Worm (Caenorhabditis elegans) whole organism, L1 larva: Measurements from ENCODE around the gene spex-3.
A peak's percentile ranks its signal among the peaks of the same experiment; 100 is the strongest.

Source experiments
- Y116A8C.19 ChIP-seq: sonication (generic microtip); optimal IDR thresholded peaks from 2 replicates; lab custom pipeline; 2016; ENCODE audit warnings: missing compliant biosample characterization, missing genetic modification characterization, borderline replicate concordance
- aha-1 ChIP-seq: fragments of 150-350 bp; optimal IDR thresholded peaks from 2 replicates; lab custom pipeline; 2014; ENCODE audit warnings: missing biosample characterization, missing genetic modification characterization
- alr-1 ChIP-seq: fragments of 200-800 bp; sonication (Bioruptor generic); optimal IDR thresholded peaks from 2 replicates; lab custom pipeline; 2018; ENCODE audit warnings: borderline replicate concordance, mild to moderate bottlenecking, missing genetic modification characterization, missing compliant biosample characterization
- aly-2 ChIP-seq: fragments of 150-350 bp; optimal IDR thresholded peaks from 2 replicates; lab custom pipeline; 2014; ENCODE audit warnings: missing biosample characterization, missing genetic modification characterization
- ceh-63 ChIP-seq: fragments of 200-800 bp; sonication (Bioruptor generic); optimal IDR thresholded peaks from 2 replicates; lab custom pipeline; 2018; ENCODE audit warnings: mild to moderate bottlenecking, missing genetic modification characterization, missing compliant biosample characterization
- ceh-90 ChIP-seq: sonication (generic microtip); optimal IDR thresholded peaks from 2 replicates; lab custom pipeline; 2016; ENCODE audit warnings: missing genetic modification characterization, missing compliant biosample characterization
- ces-1 ChIP-seq: fragments of 150-350 bp; optimal IDR thresholded peaks from 2 replicates; lab custom pipeline; 2014; ENCODE audit warnings: missing biosample characterization, missing genetic modification reagents, missing genetic modification characterization
- dpl-1 ChIP-seq, 3 experiments: fragments of 150-350 bp in 2 of 3; sonication (generic microtip) in 1 of 3; optimal IDR thresholded peaks; 2 replicates each; lab custom pipeline; 2014 to 2017; ENCODE audit warnings: missing biosample characterization in 3 of 3, missing genetic modification characterization in 3 of 3, missing genetic modification reagents in 3 of 3
- efl-1 ChIP-seq, 4 experiments: fragments of 150-350 bp; optimal IDR thresholded peaks in 3 of 4; peaks in 1 of 4; 1 replicate in 1 of 4; 2 replicates in 3 of 4; lab custom pipeline; 2014; ENCODE audit warnings: missing biosample characterization in 2 of 4, missing genetic modification characterization in 2 of 4, missing genetic modification reagents in 2 of 4
- efl-3 ChIP-seq: fragments of 200-800 bp; sonication (Bioruptor generic); optimal IDR thresholded peaks from 2 replicates; lab custom pipeline; 2018; ENCODE audit warnings: mild to moderate bottlenecking, missing genetic modification characterization, missing compliant biosample characterization
- fkh-10 ChIP-seq: sonication (generic microtip); optimal IDR thresholded peaks from 2 replicates; lab custom pipeline; 2017; ENCODE audit warnings: missing biosample characterization, missing genetic modification reagents, missing genetic modification characterization
- fkh-4 ChIP-seq: sonication (generic microtip); optimal IDR thresholded peaks from 2 replicates; lab custom pipeline; 2016; ENCODE audit warnings: missing compliant biosample characterization, missing genetic modification characterization, borderline replicate concordance
- fkh-8 ChIP-seq: sonication (generic microtip); optimal IDR thresholded peaks from 2 replicates; lab custom pipeline; 2016; ENCODE audit warnings: mild to moderate bottlenecking, missing genetic modification characterization, missing compliant biosample characterization
- grh-1 ChIP-seq: fragments of 200-800 bp; sonication (Bioruptor generic); IDR thresholded peaks from 2 replicates; pipeline ENCODE4 v1.3.6; 2022; ENCODE audit warnings: missing genetic modification reagents, missing genetic modification characterization, missing compliant biosample characterization
- hlh-4 ChIP-seq: sonication (generic microtip); optimal IDR thresholded peaks from 2 replicates; lab custom pipeline; 2016; ENCODE audit warnings: mild to moderate bottlenecking, missing genetic modification characterization, missing compliant biosample characterization
- hpl-2 ChIP-seq: fragments of 150-350 bp; optimal IDR thresholded peaks from 2 replicates; lab custom pipeline; 2014; ENCODE audit warnings: missing biosample characterization, missing genetic modification reagents, missing genetic modification characterization
- mdl-1 ChIP-seq, 2 experiments: fragments of 150-350 bp; optimal IDR thresholded peaks; 2 replicates each; lab custom pipeline; 2014 to 2017; ENCODE audit warnings: missing biosample characterization in 2 of 2, missing genetic modification characterization in 2 of 2, inconsistent platforms in 1 of 2
- mef-2 ChIP-seq: fragments of 150-350 bp; optimal IDR thresholded peaks from 2 replicates; lab custom pipeline; 2014; ENCODE audit warnings: missing biosample characterization, missing genetic modification characterization
- nhr-11 ChIP-seq: fragments of 150-350 bp; optimal IDR thresholded peaks from 2 replicates; lab custom pipeline; 2014; ENCODE audit warnings: missing biosample characterization, missing genetic modification characterization
- nhr-28 ChIP-seq: fragments of 150-350 bp; optimal IDR thresholded peaks from 2 replicates; lab custom pipeline; 2014; ENCODE audit warnings: missing biosample characterization, missing genetic modification characterization
- nhr-47 ChIP-seq: sonication (generic microtip); optimal IDR thresholded peaks from 2 replicates; lab custom pipeline; 2016; ENCODE audit warnings: mild to moderate bottlenecking, missing genetic modification characterization, moderate library complexity, missing compliant biosample characterization
- nhr-71 ChIP-seq: sonication (generic microtip); optimal IDR thresholded peaks from 2 replicates; lab custom pipeline; 2016; ENCODE audit warnings: mild to moderate bottlenecking, missing genetic modification characterization, moderate library complexity, missing compliant biosample characterization
- nhr-85 ChIP-seq: sonication (generic microtip); peaks from one replicate; lab custom pipeline; 2016; ENCODE audit warnings: missing genetic modification characterization, inconsistent platforms, missing compliant biosample characterization
- nhr-90 ChIP-seq: sonication (generic microtip); optimal IDR thresholded peaks from 2 replicates; lab custom pipeline; 2016; ENCODE audit warnings: mild to moderate bottlenecking, missing genetic modification characterization, missing compliant biosample characterization; ENCODE audit not compliant: poor library complexity
- pax-3 ChIP-seq: fragments of 200-800 bp; sonication (Bioruptor generic); optimal IDR thresholded peaks from 2 replicates; lab custom pipeline; 2018; ENCODE audit warnings: mild to moderate bottlenecking, missing genetic modification characterization, moderate library complexity, missing compliant biosample characterization
- skn-1 ChIP-seq: fragments of 150-350 bp; optimal IDR thresholded peaks from 2 replicates; lab custom pipeline; 2014; ENCODE audit warnings: missing biosample characterization, missing genetic modification characterization
- snu-23 ChIP-seq: sonication (generic microtip); optimal IDR thresholded peaks from 2 replicates; lab custom pipeline; 2016; ENCODE audit warnings: missing genetic modification characterization, missing compliant biosample characterization
- sptf-1 ChIP-seq: fragments of 150-350 bp; optimal IDR thresholded peaks from 2 replicates; lab custom pipeline; 2014; ENCODE audit warnings: missing biosample characterization, missing genetic modification characterization
- sup-37 ChIP-seq: fragments of 200-800 bp; sonication (Bioruptor generic); optimal IDR thresholded peaks from 2 replicates; lab custom pipeline; 2018; ENCODE audit warnings: mild to moderate bottlenecking, missing genetic modification characterization, missing compliant biosample characterization
- swsn-7 ChIP-seq: sonication (generic microtip); optimal IDR thresholded peaks from 2 replicates; lab custom pipeline; 2016; ENCODE audit warnings: missing genetic modification characterization, missing compliant biosample characterization
- tbx-2 ChIP-seq: sonication (generic microtip); optimal IDR thresholded peaks from 2 replicates; lab custom pipeline; 2016; ENCODE audit warnings: missing genetic modification characterization, missing compliant biosample characterization
- unc-130 ChIP-seq: fragments of 150-350 bp; optimal IDR thresholded peaks from 2 replicates; lab custom pipeline; 2017; ENCODE audit warnings: missing biosample characterization, missing genetic modification characterization, inconsistent platforms
- unc-30 ChIP-seq: sonication (generic microtip); optimal IDR thresholded peaks from 2 replicates; lab custom pipeline; 2017; ENCODE audit warnings: missing biosample characterization, missing genetic modification characterization
- unc-98 ChIP-seq: fragments of 200-800 bp; sonication (Bioruptor generic); IDR thresholded peaks from 2 replicates; pipeline ENCODE4 v1.3.6; 2022; ENCODE audit warnings: missing genetic modification characterization, missing compliant biosample characterization
- xbp-1 ChIP-seq: sonication (generic microtip); optimal IDR thresholded peaks from 2 replicates; lab custom pipeline; 2016; ENCODE audit warnings: missing genetic modification characterization, missing compliant biosample characterization
- zip-4 ChIP-seq: fragments of 200-800 bp; sonication (Bioruptor generic); optimal IDR thresholded peaks from 2 replicates; lab custom pipeline; 2018; ENCODE audit warnings: mild to moderate bottlenecking, missing genetic modification characterization, moderate library complexity, missing compliant biosample characterization

Gene spex-3

ce11 chrIII:1674760-1675159 lies 27.5 kb downstream of the spex-3 start:
- TF ChIP-seq unc-130 (tag; lab: Kevin White, UChicago) (no peak), zip-4 (peak; percentile 4)

- TF ChIP-seq mef-2 (tag; lab: Kevin White, UChicago) (no peak), nhr-11 (tag; lab: Kevin White, UChicago) (no peak), xbp-1 (tag; lab: Kevin White, UChicago) (no peak), ceh-63 (GFP tag; lab: Kevin White, UChicago) (no peak), aha-1 (tag; lab: Kevin White, UChicago) (no peak), swsn-7 (tag; lab: Kevin White, UChicago) (no peak), ceh-90 (no peak), nhr-47 (tag; lab: Kevin White, UChicago) (no peak), unc-98 (no peak), efl-1 (optimal IDR thresholded peaks at IDR 0.05; lab: Kevin White, UChicago) (no peak), efl-1 (GFP tag; optimal IDR thresholded peaks at IDR 0.05 in 1 of 2; lab: Kevin White, UChicago) (no peak), nhr-85 (tag; lab: Kevin White, UChicago) (no peak), sup-37 (GFP tag; lab: Kevin White, UChicago) (no peak), fkh-8 (tag; lab: Kevin White, UChicago) (no peak), nhr-71 (no peak), alr-1 (no peak), unc-30 (tag; lab: Kevin White, UChicago) (no peak), Y116A8C.19 (tag; lab: Kevin White, UChicago) (no peak), pax-3 (tag; lab: Kevin White, UChicago) (no peak), mdl-1 (tag; optimal IDR thresholded peaks at IDR 0.05; lab: Kevin White, UChicago) (no peak)
These were observed 28.9 kb downstream of the spex-3 start for ce11 chrIII:1673320-1673719.

- TF ChIP-seq fkh-10 (GFP tag; lab: Kevin White, UChicago): no peak
- TF ChIP-seq Y116A8C.19 (tag; lab: Kevin White, UChicago): no peak
- no peak for TF ChIP-seq sptf-1 (tag; lab: Kevin White, UChicago)
- no peak for TF ChIP-seq nhr-90 (tag; lab: Kevin White, UChicago)
- no peak for TF ChIP-seq tbx-2 (tag; lab: Kevin White, UChicago)
- no peak for TF ChIP-seq snu-23 (GFP tag; lab: Kevin White, UChicago)
- no peak for TF ChIP-seq aly-2 (tag; lab: Kevin White, UChicago)
- TF ChIP-seq skn-1 (tag; lab: Kevin White, UChicago): no peak
- TF ChIP-seq efl-3: no peak
These were observed 33.7 kb downstream of the spex-3 start, which contains the start of gene glb-30 for ce11 chrIII:1668519-1668918. Gene glb-30 (minus strand): TSS chrIII:1668619.

ce11 chrIII:1666893-1667292 lies 35.3 kb downstream of the spex-3 start:
- peak; percentile 32 for TF ChIP-seq nhr-85 (tag; lab: Kevin White, UChicago)
- 0 out of 2 replicates have a peak, but pooled peaks have one; percentile 16 for TF ChIP-seq grh-1 (GFP tag; lab: Robert Waterston, UW)
- no peak for TF ChIP-seq hlh-4

ce11 chrIII:1665799-1666308 lies 36.4 kb downstream of the spex-3 start, which contains the start of gene Y22D7AR.3:
Gene Y22D7AR.3 (minus strand): TSS chrIII:1665849.
- TF ChIP-seq efl-1 (optimal IDR thresholded peaks at IDR 0.05; lab: Kevin White, UChicago) (no peak), efl-1 (GFP tag; optimal IDR thresholded peaks at IDR 0.05 in 1 of 2; lab: Kevin White, UChicago) (peak in 1 of 2 experiments; percentile 72), grh-1 (GFP tag; lab: Robert Waterston, UW) (no peak)

ce11 chrIII:1665373-1665772 lies 36.9 kb downstream of the spex-3 start:
- TF ChIP-seq fkh-4 (no peak), dpl-1 (GFP tag; optimal IDR thresholded peaks at IDR 0.05; lab: Kevin White, UChicago) (no peak), ces-1 (GFP tag; lab: Kevin White, UChicago) (no peak), mef-2 (tag; lab: Kevin White, UChicago) (no peak), nhr-28 (tag; lab: Kevin White, UChicago) (no peak), nhr-85 (tag; lab: Kevin White, UChicago) (no peak), snu-23 (GFP tag; lab: Kevin White, UChicago) (no peak), hpl-2 (no peak)
